Fruit fly (Drosophila melanogaster): ENCODE results near the gene CG11854.

CG11854 gene

DNA sequence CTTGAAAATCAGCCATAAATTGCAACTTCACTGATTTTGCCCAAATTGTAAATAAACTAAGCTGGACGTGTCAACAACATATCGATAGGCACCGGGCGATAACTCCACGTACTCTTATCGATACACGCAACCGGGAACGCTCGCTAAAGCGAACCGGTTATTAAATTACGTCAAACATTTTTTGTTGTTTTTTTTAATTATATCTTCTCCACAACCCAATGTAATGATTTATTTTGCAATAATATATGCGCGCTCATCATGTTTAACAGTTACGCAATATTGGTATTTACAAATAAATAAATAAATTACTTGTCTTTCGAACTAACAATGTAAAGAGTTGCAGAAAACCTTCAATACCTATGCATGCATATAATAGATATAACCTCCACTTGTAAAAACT lies 26.7 kb upstream of the CG11854 start, which contains the start of gene Saysd1 (continued):
- TF ChIP-seq CG3281 (GFP tag; optimal IDR thresholded peaks at IDR 0.05) (no peak), CG8944 (GFP tag; optimal IDR thresholded peaks at IDR 0.05) (no peak), lilli (GFP tag; optimal IDR thresholded peaks at IDR 0.05) (no peak), CG12299 (tag; optimal IDR thresholded peaks at IDR 0.05) (no peak), CG30403 (GFP tag; optimal IDR thresholded peaks at IDR 0.05) (peak; percentile 20), abd-A (tag; optimal IDR thresholded peaks at IDR 0.05) (no peak), bbx (GFP tag; IDR thresholded peaks at IDR 0.05; ENCODE audit: partially characterized antibody) (peak; percentile 92), CG31388 (GFP tag; optimal IDR thresholded peaks at IDR 0.05) (no peak), zf30C (GFP tag; optimal IDR thresholded peaks at IDR 0.05) (no peak), z (GFP tag; IDR thresholded peaks at IDR 0.05) (no peak), CG10431 (GFP tag; optimal IDR thresholded peaks at IDR 0.05) (no peak), ato (GFP tag; IDR thresholded peaks at IDR 0.05; ENCODE audit: partially characterized antibody) (peak; percentile 89), Dad (GFP tag; optimal IDR thresholded peaks at IDR 0.05) (no peak), Dfd (GFP tag; optimal IDR thresholded peaks at IDR 0.05) (no peak), wdn (GFP tag; IDR thresholded peaks at IDR 0.05) (no peak), kni (GFP tag; optimal IDR thresholded peaks at IDR 0.05) (no peak), Neu2 (GFP tag; optimal IDR thresholded peaks at IDR 0.05; ENCODE audit: borderline replicate concordance) (no peak), Oli (tag; optimal IDR thresholded peaks at IDR 0.05) (no peak), CG17385 (GFP tag; optimal IDR thresholded peaks at IDR 0.05) (no peak), ranshi (GFP tag; IDR thresholded peaks at IDR 0.05) (no peak), Atf6 (GFP tag; IDR thresholded peaks at IDR 0.05) (no peak), sima (GFP tag; optimal IDR thresholded peaks at IDR 0.05) (no peak), CG9876 (GFP tag; optimal IDR thresholded peaks at IDR 0.05) (no peak), lov (optimal IDR thresholded peaks at IDR 0.05) (no peak), lov (GFP tag; IDR thresholded peaks at IDR 0.05) (no peak), pros (GFP tag; optimal IDR thresholded peaks at IDR 0.05) (no peak), ATbp (GFP tag; optimal IDR thresholded peaks at IDR 0.05) (no peak), tup (GFP tag; optimal IDR thresholded peaks at IDR 0.05) (no peak), slou (GFP tag; optimal IDR thresholded peaks at IDR 0.05) (no peak), CG14667 (GFP tag; IDR thresholded peaks at IDR 0.05) (no peak), CG33213 (GFP tag; optimal IDR thresholded peaks at IDR 0.05) (no peak), CG17328 (GFP tag; IDR thresholded peaks at IDR 0.05) (no peak), CG4707 (GFP tag; optimal IDR thresholded peaks at IDR 0.05) (no peak), CG31365 (tag; optimal IDR thresholded peaks at IDR 0.05) (no peak), knrl (GFP tag; IDR thresholded peaks at IDR 0.05; ENCODE audit: partially characterized antibody) (peak; percentile 81), CG4360 (GFP tag; IDR thresholded peaks at IDR 0.05) (peak; percentile 53; the same call in 1 of the 2 replicates), GATAe (GFP tag; conservative IDR thresholded peaks at IDR 0.05) (no peak), row (GFP tag; IDR thresholded peaks at IDR 0.05) (peak; percentile 34; the same call in 1 of the 3 replicates), cas (GFP tag; IDR thresholded peaks at IDR 0.05) (no peak), CG18262 (tag; optimal IDR thresholded peaks at IDR 0.05) (no peak), CG3847 (GFP tag; IDR thresholded peaks at IDR 0.05) (no peak), gfzf (GFP tag; optimal IDR thresholded peaks at IDR 0.05) (no peak), Taf1 (GFP tag; IDR thresholded peaks at IDR 0.05) (no peak), CG12104 (GFP tag; optimal IDR thresholded peaks at IDR 0.05) (no peak), CG11560 (tag; IDR thresholded peaks at IDR 0.05) (no peak), CG17186 (GFP tag; optimal IDR thresholded peaks at IDR 0.05) (no peak), Mad (GFP tag; optimal IDR thresholded peaks at IDR 0.05) (no peak), zen (tag; optimal IDR thresholded peaks at IDR 0.05) (no peak), HLH54F (GFP tag; optimal IDR thresholded peaks at IDR 0.05) (no peak), Dref (GFP tag; IDR thresholded peaks at IDR 0.05) (peak; percentile 92), CG16779 (GFP tag; IDR thresholded peaks at IDR 0.05) (no peak), Hey (tag; optimal IDR thresholded peaks at IDR 0.05) (no peak), Sox102F (GFP tag; optimal IDR thresholded peaks at IDR 0.05) (no peak)
